Worm (Caenorhabditis elegans) whole organism, L2 larva: ENCODE data around the gene ZK177.11.

ENCODE experiments used
- ZK546.5 ChIP-seq: sonication (generic microtip); optimal IDR thresholded peaks from 2 replicates; lab custom pipeline; 2017; ENCODE audit warnings: missing biosample characterization, missing genetic modification characterization
- ceh-16 ChIP-seq: fragments of 150-350 bp; optimal IDR thresholded peaks from 2 replicates; lab custom pipeline; 2014; ENCODE audit warnings: missing biosample characterization, missing genetic modification characterization
- dmd-4 ChIP-seq: sonication (generic microtip); optimal IDR thresholded peaks from 2 replicates; lab custom pipeline; 2017; ENCODE audit warnings: missing biosample characterization, missing genetic modification characterization
- elt-1 ChIP-seq: fragments of 150-350 bp; optimal IDR thresholded peaks from 2 replicates; lab custom pipeline; 2014; ENCODE audit warnings: missing biosample characterization, missing genetic modification characterization
- lin-13 ChIP-seq: fragments of 150-350 bp; optimal IDR thresholded peaks from 2 replicates; lab custom pipeline; 2014; ENCODE audit warnings: missing biosample characterization, missing genetic modification reagents, missing genetic modification characterization
- lsy-2 ChIP-seq, 2 experiments: fragments of 150-350 bp in 1 of 2; sonication (generic microtip) in 1 of 2; optimal IDR thresholded peaks; 2 replicates each; lab custom pipeline; 2014 to 2017; ENCODE audit warnings: missing biosample characterization in 2 of 2, missing genetic modification characterization in 2 of 2
- nhr-10 ChIP-seq: sonication (generic microtip); optimal IDR thresholded peaks from 2 replicates; lab custom pipeline; 2017; ENCODE audit warnings: missing biosample characterization, missing genetic modification characterization
- nhr-11 ChIP-seq: fragments of 150-350 bp; optimal IDR thresholded peaks from 2 replicates; lab custom pipeline; 2014; ENCODE audit warnings: missing biosample characterization, missing genetic modification characterization
- nhr-77 ChIP-seq: fragments of 150-350 bp; optimal IDR thresholded peaks from 2 replicates; lab custom pipeline; 2014; ENCODE audit warnings: missing biosample characterization, missing genetic modification characterization
- snpc-4 ChIP-seq: fragments of 150-350 bp; optimal IDR thresholded peaks from 2 replicates; lab custom pipeline; 2014; ENCODE audit warnings: missing biosample characterization, missing genetic modification characterization
- unc-39 ChIP-seq: fragments of 150-350 bp; optimal IDR thresholded peaks from 2 replicates; lab custom pipeline; 2014; ENCODE audit warnings: missing biosample characterization, missing genetic modification characterization
- unc-55 ChIP-seq: fragments of 150-350 bp; sonication (generic microtip); optimal IDR thresholded peaks from 3 replicates; lab custom pipeline; 2014; ENCODE audit warnings: missing biosample characterization, missing genetic modification reagents, missing genetic modification characterization
- unc-62 ChIP-seq: fragments of 150-350 bp; optimal IDR thresholded peaks from 2 replicates; lab custom pipeline; 2014; ENCODE audit warnings: missing biosample characterization, missing genetic modification reagents, missing genetic modification characterization
- zag-1 ChIP-seq: fragments of 150-350 bp; optimal IDR thresholded peaks from 2 replicates; lab custom pipeline; 2014; ENCODE audit warnings: missing biosample characterization, missing genetic modification characterization

DNA sequence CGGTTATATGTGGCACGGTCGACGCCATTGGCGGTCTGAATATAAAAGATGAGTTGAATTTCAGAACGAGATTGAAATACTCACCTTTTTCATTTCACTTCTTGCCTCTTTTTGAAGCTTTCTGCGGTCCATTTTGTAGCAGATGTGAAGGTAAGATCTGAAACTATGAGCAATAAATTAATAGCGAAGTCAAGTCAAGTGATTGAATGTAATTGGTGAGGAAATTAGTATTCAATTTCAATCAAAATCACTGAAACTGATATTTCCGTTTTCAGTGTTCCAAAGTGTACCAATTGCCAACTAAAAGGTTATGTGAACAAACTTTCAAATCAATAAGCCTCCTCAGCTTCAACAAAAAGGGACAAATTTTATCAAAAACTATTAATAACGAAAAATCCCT is 18.9 kb downstream of the ZK177.11 start, which contains the start of gene C17C3.24:
- no peak for TF ChIP-seq lsy-2 (tag; optimal IDR thresholded peaks at IDR 0.05; lab: Kevin White, UChicago)
- TF ChIP-seq unc-62 = no peak
- TF ChIP-seq snpc-4 = no peak
- TF ChIP-seq ZK546.5 = no peak
- TF ChIP-seq nhr-10 (tag; lab: Kevin White, UChicago) = no peak
- no peak for TF ChIP-seq zag-1
- TF ChIP-seq dmd-4 (tag; lab: Kevin White, UChicago) = no peak
- no peak for TF ChIP-seq nhr-77 (tag; lab: Kevin White, UChicago)
- TF ChIP-seq elt-1 (tag; lab: Kevin White, UChicago) = no peak
- TF ChIP-seq ceh-16 (tag; lab: Kevin White, UChicago) = no peak
- no peak for TF ChIP-seq nhr-11 (tag; lab: Kevin White, UChicago)
- TF ChIP-seq unc-39 = no peak
- no peak for TF ChIP-seq unc-55
- no peak for TF ChIP-seq lin-13 (GFP tag; lab: Kevin White, UChicago)
